Worm (Caenorhabditis elegans) whole organism, young adult: ENCODE results near the gene F41F3.8.

Source experiments
- B0019.2 ChIP-seq: fragments of 200-800 bp; sonication (Bioruptor generic); conservative IDR thresholded peaks from 2 replicates; pipeline ENCODE4 v1.3.6; 2022; ENCODE audit warnings: missing genetic modification reagents, missing genetic modification characterization, missing compliant biosample characterization
- lin-26 ChIP-seq: fragments of 200-800 bp; sonication (Bioruptor generic); IDR thresholded peaks from 2 replicates; pipeline ENCODE4 v1.3.6; 2022; ENCODE audit warnings: missing genetic modification reagents, missing genetic modification characterization, missing compliant biosample characterization

DNA sequence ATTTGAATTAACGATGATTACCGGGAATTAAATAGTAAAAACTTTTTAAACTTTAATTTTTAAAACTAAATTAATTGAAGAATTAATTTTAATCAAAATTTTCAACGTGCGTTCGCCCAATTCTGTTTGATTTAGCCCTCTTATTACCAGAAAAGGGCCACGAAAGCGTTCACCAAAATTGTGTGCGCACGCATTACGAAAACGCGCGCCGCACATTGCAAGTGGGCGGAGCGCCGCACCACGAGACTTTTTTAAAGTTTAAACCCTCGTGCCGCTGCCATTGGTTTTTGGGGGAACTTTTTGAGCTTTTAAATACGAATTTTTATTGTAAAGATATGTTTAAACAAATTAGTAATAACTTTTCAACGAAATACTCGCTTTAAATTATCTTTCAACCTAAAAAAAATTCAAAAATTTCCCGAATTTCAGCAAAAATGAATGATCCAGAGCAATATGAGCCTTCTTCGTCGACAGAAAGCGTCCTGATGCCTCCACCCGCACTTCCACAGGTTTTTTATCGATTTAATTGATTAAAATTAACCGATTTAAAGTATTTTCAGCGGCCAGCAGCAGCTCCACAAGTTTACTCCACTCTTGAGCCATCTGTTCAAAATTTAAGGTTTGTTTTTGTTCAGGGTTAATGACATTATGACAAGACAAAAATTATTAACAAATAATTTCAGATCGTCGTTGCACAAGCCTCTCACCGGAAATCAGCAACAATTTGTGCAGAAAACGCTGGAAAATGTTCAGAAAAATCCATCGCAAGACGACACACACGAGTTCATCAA, 38.2 kb downstream of the F41F3.8 start, which contains the start of gene taf-10:
- TF ChIP-seq B0019.2 (GFP tag; lab: Robert Waterston, UW) = no peak
- no peak for TF ChIP-seq lin-26
